Worm (Caenorhabditis elegans) whole organism, L1 larva: ENCODE measurements around the gene F09E5.16.

ENCODE experiments used
- fkh-4 ChIP-seq: sonication (generic microtip); optimal IDR thresholded peaks from 2 replicates; lab custom pipeline; 2016; ENCODE audit warnings: missing compliant biosample characterization, missing genetic modification characterization, borderline replicate concordance
- nhr-71 ChIP-seq: sonication (generic microtip); optimal IDR thresholded peaks from 2 replicates; lab custom pipeline; 2016; ENCODE audit warnings: mild to moderate bottlenecking, missing genetic modification characterization, moderate library complexity, missing compliant biosample characterization
- pag-3 ChIP-seq: sonication (generic microtip); optimal IDR thresholded peaks from 2 replicates; lab custom pipeline; 2017; ENCODE audit warnings: missing genetic modification characterization, mild to moderate bottlenecking, missing compliant biosample characterization, antibody characterized with exemption, borderline replicate concordance; ENCODE audit not compliant: insufficient read depth
- vab-15 ChIP-seq: sonication (generic microtip); optimal IDR thresholded peaks from 2 replicates; lab custom pipeline; 2017; ENCODE audit warnings: missing genotype, mild to moderate bottlenecking, missing genetic modification characterization, missing compliant biosample characterization
- zip-4 ChIP-seq: fragments of 200-800 bp; sonication (Bioruptor generic); optimal IDR thresholded peaks from 2 replicates; lab custom pipeline; 2018; ENCODE audit warnings: mild to moderate bottlenecking, missing genetic modification characterization, moderate library complexity, missing compliant biosample characterization

F09E5.16 gene

DNA sequence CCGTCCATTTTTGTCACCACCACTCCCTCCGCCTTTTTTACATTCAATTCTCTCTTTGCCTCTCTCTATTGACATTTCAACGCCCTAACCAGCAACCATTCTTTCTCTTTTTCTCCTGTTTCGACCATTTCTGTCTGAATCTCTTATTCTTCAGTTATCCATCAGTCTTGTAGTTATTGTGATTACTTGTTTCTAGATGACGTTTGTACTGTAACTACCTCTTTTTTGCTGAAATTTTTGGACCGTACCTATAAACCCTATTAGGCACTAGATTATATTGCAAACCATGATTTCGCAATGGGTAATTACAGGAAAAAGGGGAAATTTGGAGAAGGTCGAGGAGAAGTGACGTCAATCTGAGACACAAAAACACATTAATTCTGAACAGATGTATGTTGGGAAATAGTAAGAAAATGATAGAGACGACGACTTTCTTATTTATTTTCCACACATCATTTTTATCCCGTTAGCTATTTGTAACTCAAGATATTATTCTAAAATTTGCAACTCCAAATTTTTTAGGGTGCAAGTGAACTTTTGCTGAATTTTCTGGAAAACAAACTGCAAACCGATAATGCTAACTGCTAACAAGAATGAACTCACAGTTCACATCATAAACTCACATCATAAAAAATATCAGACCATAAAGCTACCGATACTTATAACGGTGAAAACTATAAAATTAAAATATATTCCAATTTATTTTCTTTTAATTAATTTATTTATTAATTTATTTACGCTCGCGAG lies 45.2 kb downstream of the F09E5.16 start (continued):
- TF ChIP-seq vab-15 (tag; lab: Kevin White, UChicago) (no peak), fkh-4 (peak; percentile 4), pag-3 (tag; lab: Kevin White, UChicago) (no peak), nhr-71 (tag; lab: Kevin White, UChicago) (peak; percentile 49), zip-4 (GFP tag; lab: Kevin White, UChicago) (peak; percentile 32)
